Fruit fly (Drosophila melanogaster): ENCODE measurements around the gene Coa8.
A peak's percentile ranks its signal among the peaks of the same experiment; 100 is the strongest.

The Coa8 gene

dm6 chrX:1856605-1857004 lies 23.5 kb upstream of the Coa8 start:
- TF ChIP-seq CG8301 (tag; optimal IDR thresholded peaks at IDR 0.05), result peak; percentile 27
- no peak for TF ChIP-seq CG12605 (GFP tag; IDR thresholded peaks at IDR 0.05)
- TF ChIP-seq EcR (GFP tag; optimal IDR thresholded peaks at IDR 0.05), result peak; percentile 14

DNA sequence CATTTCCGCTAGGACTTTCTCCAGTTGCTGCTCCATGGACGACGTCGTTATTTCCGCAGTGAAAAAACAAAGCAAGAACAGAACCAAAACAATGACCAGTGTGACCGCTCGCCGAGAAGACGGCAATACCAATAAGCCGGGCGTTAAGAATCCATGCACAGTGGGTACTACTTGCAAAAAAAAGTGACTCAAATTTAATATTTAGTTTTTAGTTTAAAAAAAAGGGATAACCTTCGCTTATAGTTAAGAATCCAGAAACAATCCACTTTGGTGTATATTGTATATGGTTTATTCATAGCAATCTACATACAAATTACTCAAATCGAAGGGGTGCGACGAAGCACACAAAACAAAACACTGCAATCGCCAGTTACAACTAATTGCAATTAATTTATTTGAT lies 21.2 kb upstream of the Coa8 start, which contains the start of gene Lamtor5:
Lamtor5 (minus strand) TSS at position 105 of the 400 bp plus-strand sequence.
- peak; percentile 33; the same call in 1 of the 2 replicates for TF ChIP-seq CG32121 (GFP tag; IDR thresholded peaks at IDR 0.05)
- TF ChIP-seq Pif1A (GFP tag; optimal IDR thresholded peaks at IDR 0.05), result no peak
- TF ChIP-seq CG14655 (GFP tag; optimal IDR thresholded peaks at IDR 0.05), result no peak
- peak; percentile 20 for TF ChIP-seq CG34367 (tag; optimal IDR thresholded peaks at IDR 0.05)
- no peak for TF ChIP-seq gl (tag; optimal IDR thresholded peaks at IDR 0.05)
- peak; percentile 51 for TF ChIP-seq CG8159 (tag; optimal IDR thresholded peaks at IDR 0.05)
- TF ChIP-seq D1 (tag; optimal IDR thresholded peaks at IDR 0.05), result no peak
- TF ChIP-seq fd96Ca (GFP tag; IDR thresholded peaks at IDR 0.05), result peak; percentile 53; the same call in 2 of the 3 replicates
- peak; percentile 28 for TF ChIP-seq CG15710 (tag; optimal IDR thresholded peaks at IDR 0.05)
- peak; percentile 27 for TF ChIP-seq CG9948 (tag; optimal IDR thresholded peaks at IDR 0.05)
- TF ChIP-seq CG12605 (GFP tag; IDR thresholded peaks at IDR 0.05), result no peak
- TF ChIP-seq Ets98B (GFP tag; IDR thresholded peaks at IDR 0.05), result peak; percentile 11; the same call in 1 of the 2 replicates
- TF ChIP-seq CG4496 (GFP tag; IDR thresholded peaks at IDR 0.05), result peak; percentile 66
- no peak for TF ChIP-seq EcR (GFP tag; optimal IDR thresholded peaks at IDR 0.05)
- TF ChIP-seq rn (GFP tag; IDR thresholded peaks at IDR 0.05), result no peak
- TF ChIP-seq Snoo (tag; optimal IDR thresholded peaks at IDR 0.05), result peak; percentile 30
- TF ChIP-seq CG13204 (GFP tag; optimal IDR thresholded peaks at IDR 0.05), result no peak
- TF ChIP-seq CG8301 (tag; optimal IDR thresholded peaks at IDR 0.05), result peak; percentile 52
- TF ChIP-seq CG17806 (tag; optimal IDR thresholded peaks at IDR 0.05), result peak; percentile 29
- no peak for TF ChIP-seq CG10348 (GFP tag; IDR thresholded peaks at IDR 0.05)
- TF ChIP-seq Pif1B (GFP tag; optimal IDR thresholded peaks at IDR 0.05), result peak; percentile 55

DNA sequence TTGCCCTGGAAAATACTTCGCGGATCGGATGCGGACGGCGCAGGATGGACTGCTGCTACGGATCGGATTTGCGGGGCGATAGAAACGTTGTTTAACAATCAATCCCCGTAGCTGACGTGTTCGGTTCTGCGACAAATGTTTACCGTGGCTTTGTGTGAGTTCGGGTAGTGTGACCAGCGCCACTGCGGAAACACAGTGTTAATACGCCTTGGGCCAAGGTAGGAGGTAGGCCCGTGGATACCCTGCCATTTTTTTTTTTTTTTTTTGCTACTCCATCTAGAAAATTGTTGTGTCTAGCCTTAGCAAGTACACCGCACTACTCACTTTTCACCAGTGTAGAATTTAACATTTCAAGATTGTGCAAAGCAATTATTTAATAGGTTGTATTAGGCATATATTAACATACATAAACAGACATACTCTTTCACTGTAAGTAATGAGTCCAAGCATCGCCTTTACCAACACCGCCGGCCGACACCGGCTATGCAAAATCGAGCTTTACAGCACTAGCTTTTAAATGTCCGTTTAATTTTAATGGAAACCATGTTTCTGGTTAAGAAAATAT lies 18.4 kb upstream of the Coa8 start, which contains the start of gene deltaCOP:
deltaCOP (minus strand) TSS at position 171 of the 565 bp plus-strand sequence.
- peak; percentile 15 for TF ChIP-seq EcR (GFP tag; optimal IDR thresholded peaks at IDR 0.05)
- TF ChIP-seq fd96Ca (GFP tag; IDR thresholded peaks at IDR 0.05), result peak; percentile 86
- TF ChIP-seq CG9948 (tag; optimal IDR thresholded peaks at IDR 0.05), result peak; percentile 63
- peak; percentile 47; the same call in 1 of the 2 replicates for TF ChIP-seq rn (GFP tag; IDR thresholded peaks at IDR 0.05)
- no peak for TF ChIP-seq CG8301 (tag; optimal IDR thresholded peaks at IDR 0.05)
- peak; percentile 75 for TF ChIP-seq Ets98B (GFP tag; IDR thresholded peaks at IDR 0.05)
- TF ChIP-seq CG34367 (tag; optimal IDR thresholded peaks at IDR 0.05), result no peak
- peak; percentile 52; the same call in 1 of the 2 replicates for TF ChIP-seq CG12605 (GFP tag; IDR thresholded peaks at IDR 0.05)
- peak; percentile 76 for TF ChIP-seq Snoo (tag; optimal IDR thresholded peaks at IDR 0.05)
- peak; percentile 69; the same call in 2 of the 3 replicates for TF ChIP-seq CG4496 (GFP tag; IDR thresholded peaks at IDR 0.05)
- TF ChIP-seq gl (tag; optimal IDR thresholded peaks at IDR 0.05), result peak; percentile 43
- peak; percentile 54 for TF ChIP-seq CG17806 (tag; optimal IDR thresholded peaks at IDR 0.05)
- no peak for TF ChIP-seq CG14655 (GFP tag; optimal IDR thresholded peaks at IDR 0.05)
- TF ChIP-seq CG32121 (GFP tag; IDR thresholded peaks at IDR 0.05), result peak; percentile 70
- TF ChIP-seq CG10348 (GFP tag; IDR thresholded peaks at IDR 0.05), result peak; percentile 57
- peak; percentile 75 for TF ChIP-seq CG15710 (tag; optimal IDR thresholded peaks at IDR 0.05)
- TF ChIP-seq D1 (tag; optimal IDR thresholded peaks at IDR 0.05), result no peak
- TF ChIP-seq CG13204 (GFP tag; optimal IDR thresholded peaks at IDR 0.05), result no peak
- TF ChIP-seq Pif1A (GFP tag; optimal IDR thresholded peaks at IDR 0.05), result no peak
- TF ChIP-seq CG8159 (tag; optimal IDR thresholded peaks at IDR 0.05), result no peak
- TF ChIP-seq Pif1B (GFP tag; optimal IDR thresholded peaks at IDR 0.05), result no peak

- TF ChIP-seq CG15710 (tag; optimal IDR thresholded peaks at IDR 0.05), result no peak
- no peak for TF ChIP-seq CG8159 (tag; optimal IDR thresholded peaks at IDR 0.05)
- TF ChIP-seq CG13204 (GFP tag; optimal IDR thresholded peaks at IDR 0.05), result no peak
- TF ChIP-seq gl (tag; optimal IDR thresholded peaks at IDR 0.05), result no peak
- no peak for TF ChIP-seq CG34367 (tag; optimal IDR thresholded peaks at IDR 0.05)
- TF ChIP-seq CG14655 (GFP tag; optimal IDR thresholded peaks at IDR 0.05), result no peak
- TF ChIP-seq rn (GFP tag; IDR thresholded peaks at IDR 0.05), result no peak
- TF ChIP-seq Ets98B (GFP tag; IDR thresholded peaks at IDR 0.05), result no peak
- TF ChIP-seq EcR (GFP tag; optimal IDR thresholded peaks at IDR 0.05), result no peak
- TF ChIP-seq CG17806 (tag; optimal IDR thresholded peaks at IDR 0.05), result no peak
- no peak for TF ChIP-seq Snoo (tag; optimal IDR thresholded peaks at IDR 0.05)
- no peak for TF ChIP-seq Pif1A (GFP tag; optimal IDR thresholded peaks at IDR 0.05)
- no peak for TF ChIP-seq CG12605 (GFP tag; IDR thresholded peaks at IDR 0.05)
- TF ChIP-seq CG10348 (GFP tag; IDR thresholded peaks at IDR 0.05), result no peak
- no peak for TF ChIP-seq Pif1B (GFP tag; optimal IDR thresholded peaks at IDR 0.05)
- no peak for TF ChIP-seq CG9948 (tag; optimal IDR thresholded peaks at IDR 0.05)
- no peak for TF ChIP-seq fd96Ca (GFP tag; IDR thresholded peaks at IDR 0.05)
- TF ChIP-seq CG4496 (GFP tag; IDR thresholded peaks at IDR 0.05), result no peak
- TF ChIP-seq CG32121 (GFP tag; IDR thresholded peaks at IDR 0.05), result no peak
- no peak for TF ChIP-seq D1 (tag; optimal IDR thresholded peaks at IDR 0.05)
Measured at dm6 chrX:1865673-1866072, 14.4 kb upstream of the Coa8 start, which contains the start of the genes Gcna and MED18. TSS of gene Gcna (minus strand) at chrX:1865835. TSS of gene MED18 (plus strand) at chrX:1865909.

dm6 chrX:1868586-1869111 lies 11.4 kb upstream of the Coa8 start, which contains the start of the genes CG14803 and Pex5:
TSS of gene CG14803 (plus strand) at chrX:1868870.
TSS of gene Pex5 (minus strand) at chrX:1869061.
- TF ChIP-seq Pif1B (GFP tag; optimal IDR thresholded peaks at IDR 0.05) (no peak), CG15710 (tag; optimal IDR thresholded peaks at IDR 0.05) (no peak), Ets98B (GFP tag; IDR thresholded peaks at IDR 0.05) (peak; percentile 29; the same call in 1 of the 2 replicates), CG8159 (tag; optimal IDR thresholded peaks at IDR 0.05) (no peak), EcR (GFP tag; optimal IDR thresholded peaks at IDR 0.05) (no peak), fd96Ca (GFP tag; IDR thresholded peaks at IDR 0.05) (no peak), CG13204 (GFP tag; optimal IDR thresholded peaks at IDR 0.05) (no peak)

All from whole organism, pupa.